Worm (Caenorhabditis elegans) whole organism, L1 larva: ENCODE data around the gene eif-3.K.
A peak's percentile ranks its signal among the peaks of the same experiment; 100 is the strongest.

Experiments used
- C16A3.4 ChIP-seq: fragments of 150-350 bp; optimal IDR thresholded peaks from 2 replicates; lab custom pipeline; 2014; ENCODE audit warnings: missing biosample characterization, missing genetic modification characterization
- ama-1 ChIP-seq: fragments of 150-350 bp; optimal IDR thresholded peaks from 2 replicates; lab custom pipeline; 2014
- blmp-1 ChIP-seq: fragments of 150-350 bp; optimal IDR thresholded peaks from 2 replicates; lab custom pipeline; 2014; ENCODE audit warnings: missing biosample characterization, missing genetic modification characterization
- ceh-8 ChIP-seq: fragments of 200-800 bp; sonication (Bioruptor generic); optimal IDR thresholded peaks from 2 replicates; lab custom pipeline; 2018; ENCODE audit warnings: mild to moderate bottlenecking, missing genetic modification characterization, moderate library complexity, missing compliant biosample characterization
- ceh-82 ChIP-seq, 3 experiments: fragments of 150-350 bp in 1 of 3; sonication (generic microtip) in 2 of 3; optimal IDR thresholded peaks; 2 replicates each; lab custom pipeline; 2014 to 2017; ENCODE audit warnings: missing biosample characterization in 3 of 3, missing genetic modification characterization in 3 of 3
- ces-1 ChIP-seq: fragments of 150-350 bp; optimal IDR thresholded peaks from 2 replicates; lab custom pipeline; 2014; ENCODE audit warnings: missing biosample characterization, missing genetic modification reagents, missing genetic modification characterization
- dpl-1 ChIP-seq, 3 experiments: fragments of 150-350 bp in 2 of 3; sonication (generic microtip) in 1 of 3; optimal IDR thresholded peaks; 2 replicates each; lab custom pipeline; 2014 to 2017; ENCODE audit warnings: missing biosample characterization in 3 of 3, missing genetic modification characterization in 3 of 3, missing genetic modification reagents in 3 of 3
- dsc-1 ChIP-seq: sonication (generic microtip); optimal IDR thresholded peaks from 2 replicates; lab custom pipeline; 2016; ENCODE audit warnings: mild to moderate bottlenecking, missing genetic modification characterization, missing compliant biosample characterization
- efl-1 ChIP-seq, 4 experiments: fragments of 150-350 bp; optimal IDR thresholded peaks in 3 of 4; peaks in 1 of 4; 1 replicate in 1 of 4; 2 replicates in 3 of 4; lab custom pipeline; 2014; ENCODE audit warnings: missing biosample characterization in 2 of 4, missing genetic modification characterization in 2 of 4, missing genetic modification reagents in 2 of 4
- egl-27 ChIP-seq, 2 experiments: fragments of 150-350 bp in 1 of 2; sonication (generic microtip); optimal IDR thresholded peaks; 3 replicates each; lab custom pipeline; 2017 to 2018; ENCODE audit warnings: missing biosample characterization in 2 of 2, missing genetic modification characterization in 2 of 2, missing genetic modification reagents in 2 of 2
- elt-2 ChIP-seq: sonication (generic microtip); optimal IDR thresholded peaks from 2 replicates; lab custom pipeline; 2016; ENCODE audit warnings: missing genetic modification characterization, mild to moderate bottlenecking, inconsistent platforms, missing compliant biosample characterization, missing genetic modification reagents
- ets-5 ChIP-seq: fragments of 200-800 bp; sonication (Bioruptor generic); IDR thresholded peaks from 2 replicates; pipeline ENCODE4 v1.3.6; 2022; ENCODE audit warnings: missing genetic modification characterization, missing compliant biosample characterization
- fkh-10 ChIP-seq: sonication (generic microtip); optimal IDR thresholded peaks from 2 replicates; lab custom pipeline; 2017; ENCODE audit warnings: missing biosample characterization, missing genetic modification reagents, missing genetic modification characterization
- fkh-8 ChIP-seq: sonication (generic microtip); optimal IDR thresholded peaks from 2 replicates; lab custom pipeline; 2016; ENCODE audit warnings: mild to moderate bottlenecking, missing genetic modification characterization, missing compliant biosample characterization
- hpl-2 ChIP-seq: fragments of 150-350 bp; optimal IDR thresholded peaks from 2 replicates; lab custom pipeline; 2014; ENCODE audit warnings: missing biosample characterization, missing genetic modification reagents, missing genetic modification characterization
- jun-1 ChIP-seq: fragments of 150-350 bp; optimal IDR thresholded peaks from 2 replicates; lab custom pipeline; 2014; ENCODE audit warnings: missing biosample characterization, missing genetic modification reagents, missing genetic modification characterization
- lin-13 ChIP-seq: fragments of 150-350 bp; optimal IDR thresholded peaks from 2 replicates; lab custom pipeline; 2014; ENCODE audit warnings: missing biosample characterization, missing genetic modification reagents, missing genetic modification characterization
- lin-14 ChIP-seq: fragments of 200-800 bp; sonication (Bioruptor generic); optimal IDR thresholded peaks from 2 replicates; lab custom pipeline; 2018; ENCODE audit warnings: mild to moderate bottlenecking, missing genetic modification characterization, moderate library complexity, missing compliant biosample characterization
- lin-35 ChIP-seq, 2 experiments: fragments of 150-350 bp; optimal IDR thresholded peaks; 2 replicates each; lab custom pipeline; 2014; ENCODE audit warnings: missing biosample characterization in 2 of 2, missing genetic modification characterization in 2 of 2, missing genetic modification reagents in 2 of 2
- lsy-2 ChIP-seq, 2 experiments: fragments of 150-350 bp; optimal IDR thresholded peaks; 2 replicates each; lab custom pipeline; 2014; ENCODE audit warnings: missing biosample characterization in 2 of 2, missing genetic modification characterization in 2 of 2
- mdl-1 ChIP-seq, 2 experiments: fragments of 150-350 bp; optimal IDR thresholded peaks; 2 replicates each; lab custom pipeline; 2014 to 2017; ENCODE audit warnings: missing biosample characterization in 2 of 2, missing genetic modification characterization in 2 of 2, inconsistent platforms in 1 of 2
- nhr-20 ChIP-seq: sonication (generic microtip); optimal IDR thresholded peaks from 2 replicates; lab custom pipeline; 2016; ENCODE audit warnings: mild to moderate bottlenecking, missing genetic modification characterization, missing compliant biosample characterization
- nhr-47 ChIP-seq: sonication (generic microtip); optimal IDR thresholded peaks from 2 replicates; lab custom pipeline; 2016; ENCODE audit warnings: mild to moderate bottlenecking, missing genetic modification characterization, moderate library complexity, missing compliant biosample characterization
- nhr-71 ChIP-seq: sonication (generic microtip); optimal IDR thresholded peaks from 2 replicates; lab custom pipeline; 2016; ENCODE audit warnings: mild to moderate bottlenecking, missing genetic modification characterization, moderate library complexity, missing compliant biosample characterization
- nhr-77 ChIP-seq: fragments of 150-350 bp; optimal IDR thresholded peaks from 2 replicates; lab custom pipeline; 2014; ENCODE audit warnings: missing biosample characterization, missing genetic modification characterization
- nhr-85 ChIP-seq: sonication (generic microtip); peaks from one replicate; lab custom pipeline; 2016; ENCODE audit warnings: missing genetic modification characterization, inconsistent platforms, missing compliant biosample characterization
- pqm-1 ChIP-seq: sonication (generic microtip); optimal IDR thresholded peaks from 3 replicates; lab custom pipeline; 2017; ENCODE audit warnings: missing biosample characterization, missing genetic modification characterization
- rnt-1 ChIP-seq: sonication (generic microtip); optimal IDR thresholded peaks from 2 replicates; lab custom pipeline; 2016; ENCODE audit warnings: mild to moderate bottlenecking, missing genetic modification characterization, moderate library complexity, missing compliant biosample characterization
- snu-23 ChIP-seq: sonication (generic microtip); optimal IDR thresholded peaks from 2 replicates; lab custom pipeline; 2016; ENCODE audit warnings: missing genetic modification characterization, missing compliant biosample characterization
- swsn-7 ChIP-seq: sonication (generic microtip); optimal IDR thresholded peaks from 2 replicates; lab custom pipeline; 2016; ENCODE audit warnings: missing genetic modification characterization, missing compliant biosample characterization
- tbx-2 ChIP-seq: sonication (generic microtip); optimal IDR thresholded peaks from 2 replicates; lab custom pipeline; 2016; ENCODE audit warnings: missing genetic modification characterization, missing compliant biosample characterization
- unc-130 ChIP-seq: fragments of 150-350 bp; optimal IDR thresholded peaks from 2 replicates; lab custom pipeline; 2017; ENCODE audit warnings: missing biosample characterization, missing genetic modification characterization, inconsistent platforms
- xbp-1 ChIP-seq: sonication (generic microtip); optimal IDR thresholded peaks from 2 replicates; lab custom pipeline; 2016; ENCODE audit warnings: missing genetic modification characterization, missing compliant biosample characterization
- zag-1 ChIP-seq: fragments of 150-350 bp; optimal IDR thresholded peaks from 2 replicates; lab custom pipeline; 2014; ENCODE audit warnings: missing biosample characterization, missing genetic modification characterization
- ztf-11 ChIP-seq, 2 experiments: sonication (generic microtip); optimal IDR thresholded peaks; 2 replicates each; lab custom pipeline; 2016 to 2017; ENCODE audit warnings: missing genetic modification characterization in 2 of 2, missing biosample characterization in 1 of 2, missing compliant biosample characterization in 1 of 2

eif-3.K gene

ce11 chrV:12950812-12951528 lies 2.8 kb upstream of the eif-3.K start, which contains the start of the genes T16G1.9 and T16G1.18 (continued):
- TF ChIP-seq hpl-2 (GFP tag; lab: Kevin White, UChicago) (no peak), dpl-1 (GFP tag; optimal IDR thresholded peaks at IDR 0.05; lab: Kevin White, UChicago) (peak in 2 of 3 experiments; percentile 43 to 62), swsn-7 (peak; percentile 19), nhr-47 (tag; lab: Kevin White, UChicago) (peak; percentile 24), ama-1 (lab: Kevin White, UChicago) (no peak), fkh-10 (no peak), ets-5 (GFP tag; lab: Robert Waterston, UW) (no peak), pqm-1 (tag; lab: Kevin White, UChicago) (no peak), jun-1 (no peak), rnt-1 (tag; lab: Kevin White, UChicago) (peak; percentile 27), tbx-2 (peak; percentile 14), xbp-1 (tag; lab: Kevin White, UChicago) (peak; percentile 36), lin-13 (GFP tag; lab: Kevin White, UChicago) (peak; percentile 22), C16A3.4 (tag; lab: Kevin White, UChicago) (peak; percentile 9), nhr-77 (tag; lab: Kevin White, UChicago) (peak; percentile 30), egl-27 (tag; optimal IDR thresholded peaks at IDR 0.05; lab: Kevin White, UChicago) (no peak), ceh-82 (tag; optimal IDR thresholded peaks at IDR 0.05; lab: Kevin White, UChicago) (peak in 2 of 3 experiments; percentile 21 to 47), ceh-8 (no peak), lin-35 (GFP tag; optimal IDR thresholded peaks at IDR 0.05; lab: Kevin White, UChicago) (peak; percentile 52 to 56), dsc-1 (tag; lab: Kevin White, UChicago) (no peak)

ce11 chrV:12952287-12952686 lies 1.5 kb upstream of the eif-3.K start, which contains the start of gene pqn-68:
Gene pqn-68 (plus strand): TSS chrV:12952636.
- TF ChIP-seq swsn-7 (peak; percentile 1), lin-35 (GFP tag; optimal IDR thresholded peaks at IDR 0.05; lab: Kevin White, UChicago) (peak; percentile 33 to 48), elt-2 (no peak), ces-1 (GFP tag; lab: Kevin White, UChicago) (no peak), zag-1 (tag; lab: Kevin White, UChicago) (no peak), dpl-1 (GFP tag; optimal IDR thresholded peaks at IDR 0.05; lab: Kevin White, UChicago) (peak in 2 of 3 experiments; percentile 24 to 66), snu-23 (GFP tag; lab: Kevin White, UChicago) (peak; percentile 43), xbp-1 (tag; lab: Kevin White, UChicago) (peak; percentile 33), blmp-1 (tag; lab: Kevin White, UChicago) (peak; percentile 28), rnt-1 (tag; lab: Kevin White, UChicago) (peak; percentile 49), lin-14 (GFP tag; lab: Kevin White, UChicago) (peak; percentile 32), nhr-20 (tag; lab: Kevin White, UChicago) (no peak), ceh-8 (no peak), C16A3.4 (tag; lab: Kevin White, UChicago) (peak; percentile 2), nhr-85 (tag; lab: Kevin White, UChicago) (no peak), unc-130 (no peak), nhr-47 (tag; lab: Kevin White, UChicago) (peak; percentile 15), efl-1 (optimal IDR thresholded peaks at IDR 0.05; lab: Kevin White, UChicago) (peak; percentile 30 to 41), efl-1 (GFP tag; optimal IDR thresholded peaks at IDR 0.05 in 1 of 2; lab: Kevin White, UChicago) (peak in 1 of 2 experiments; percentile 18), lsy-2 (tag; optimal IDR thresholded peaks at IDR 0.05; lab: Kevin White, UChicago) (peak; percentile 26 to 56), nhr-71 (tag; lab: Kevin White, UChicago) (peak; percentile 30), fkh-8 (tag; lab: Kevin White, UChicago) (no peak), ztf-11 (tag; optimal IDR thresholded peaks at IDR 0.05; lab: Kevin White, UChicago) (no peak), ceh-82 (tag; optimal IDR thresholded peaks at IDR 0.05; lab: Kevin White, UChicago) (peak in 1 of 3 experiments; percentile 12)

ce11 chrV:12954261-12954660 lies 459 bp downstream of the eif-3.K start:
- TF ChIP-seq efl-1 (optimal IDR thresholded peaks at IDR 0.05; lab: Kevin White, UChicago) (no peak), efl-1 (GFP tag; optimal IDR thresholded peaks at IDR 0.05 in 1 of 2; lab: Kevin White, UChicago) (peak in 1 of 2 experiments; percentile 69), mdl-1 (tag; optimal IDR thresholded peaks at IDR 0.05; lab: Kevin White, UChicago) (no peak)
- TF ChIP-seq, all 84 proteins: peak for 1
